Fruit fly (Drosophila melanogaster) whole organism, embryonic: ENCODE results near the gene sit.
A peak's percentile ranks its signal among the peaks of the same experiment; 100 is the strongest.

Experiments used
- Blimp-1 ChIP-seq: fragments of 200-800 bp; sonication (Bioruptor generic); optimal IDR thresholded peaks from 3 replicates; lab custom pipeline; 2018; ENCODE audit warnings: missing biosample characterization, missing genetic modification characterization, mild to moderate bottlenecking, moderate library complexity, missing genetic modification reagents
- CG11085 ChIP-seq: fragments of 200-800 bp; sonication (Bioruptor generic); IDR thresholded peaks from 2 replicates; pipeline ENCODE4 v1.3.6; 2022; ENCODE audit warnings: missing biosample characterization, missing genetic modification characterization
- CG11398 ChIP-seq: fragments of 200-800 bp; sonication (Bioruptor generic); optimal IDR thresholded peaks from 2 replicates; lab custom pipeline; 2016; ENCODE audit warnings: missing biosample characterization, missing genetic modification characterization
- CG13894 ChIP-seq: fragments of 200-800 bp; sonication (Bioruptor generic); optimal IDR thresholded peaks from 3 replicates; lab custom pipeline; 2018; ENCODE audit warnings: missing biosample characterization, mild to moderate bottlenecking, missing genetic modification characterization, moderate library complexity
- CG15011 ChIP-seq: fragments of 200-800 bp; sonication (Bioruptor generic); optimal IDR thresholded peaks from 3 replicates; lab custom pipeline; 2018; ENCODE audit warnings: missing biosample characterization, mild to moderate bottlenecking, missing genetic modification characterization
- CG1529 ChIP-seq: fragments of 200-800 bp; sonication (Bioruptor generic); optimal IDR thresholded peaks from 3 replicates; lab custom pipeline; 2018; ENCODE audit warnings: missing biosample characterization, missing genetic modification characterization
- CG1602 ChIP-seq: fragments of 200-800 bp; sonication (Bioruptor generic); optimal IDR thresholded peaks from 3 replicates; lab custom pipeline; 2016; ENCODE audit warnings: missing biosample characterization, missing genetic modification characterization
- CG31388 ChIP-seq: fragments of 200-800 bp; sonication (Bioruptor generic); optimal IDR thresholded peaks from 2 replicates; lab custom pipeline; 2016; ENCODE audit warnings: missing biosample characterization, missing genetic modification characterization
- CG4707 ChIP-seq: fragments of 200-800 bp; sonication (Bioruptor generic); optimal IDR thresholded peaks from 2 replicates; lab custom pipeline; 2018; ENCODE audit warnings: missing biosample characterization, mild to moderate bottlenecking, missing genetic modification characterization, moderate library complexity
- CG6175 ChIP-seq: fragments of 200-800 bp; sonication (Bioruptor generic); IDR thresholded peaks from 3 replicates; pipeline ENCODE4 v1.3.6; 2022; ENCODE audit warnings: missing biosample characterization, missing genetic modification characterization
- CG7745 ChIP-seq: fragments of 200-800 bp; sonication (Bioruptor generic); optimal IDR thresholded peaks from 2 replicates; lab custom pipeline; 2018; ENCODE audit warnings: missing biosample characterization, mild to moderate bottlenecking, missing genetic modification characterization, moderate library complexity
- CG8281 ChIP-seq: fragments of 200-800 bp; sonication (Bioruptor generic); optimal IDR thresholded peaks from 2 replicates; lab custom pipeline; 2018; ENCODE audit warnings: missing biosample characterization, mild to moderate bottlenecking, missing genetic modification characterization, moderate library complexity
- CG8359 ChIP-seq: fragments of 200-800 bp; sonication (Bioruptor generic); optimal IDR thresholded peaks from 2 replicates; lab custom pipeline; 2017; ENCODE audit warnings: missing biosample characterization, mild to moderate bottlenecking, missing genetic modification characterization, borderline replicate concordance
- CG8388 ChIP-seq: fragments of 200-800 bp; sonication (Bioruptor generic); optimal IDR thresholded peaks from 2 replicates; lab custom pipeline; 2019; ENCODE audit warnings: missing biosample characterization, mild to moderate bottlenecking, missing genetic modification characterization, moderate library complexity
- CG9727 ChIP-seq: fragments of 200-800 bp; sonication (Bioruptor generic); optimal IDR thresholded peaks from 3 replicates; lab custom pipeline; 2017; ENCODE audit warnings: missing biosample characterization, mild to moderate bottlenecking, missing genetic modification characterization
- Dref ChIP-seq: fragments of 200-800 bp; sonication (Bioruptor generic); IDR thresholded peaks from 2 replicates; pipeline ENCODE4 v1.3.6; 2022; ENCODE audit warnings: missing biosample characterization, missing genetic modification characterization
- HLH54F ChIP-seq: fragments of 200-800 bp; sonication (Bioruptor generic); optimal IDR thresholded peaks from 3 replicates; lab custom pipeline; 2016; ENCODE audit warnings: missing biosample characterization, missing genetic modification characterization
- Hr3 ChIP-seq: fragments of 200-800 bp; sonication (Bioruptor generic); optimal IDR thresholded peaks from 3 replicates; lab custom pipeline; 2016; ENCODE audit warnings: missing biosample characterization, missing genetic modification characterization
- Lhr ChIP-seq: fragments of 200-800 bp; sonication (Bioruptor generic); optimal IDR thresholded peaks from 3 replicates; lab custom pipeline; 2017; ENCODE audit warnings: mild to moderate bottlenecking, missing biosample characterization, missing genetic modification reagents, missing genetic modification characterization
- Mad ChIP-seq: fragments of 200-800 bp; sonication (Bioruptor generic); optimal IDR thresholded peaks from 2 replicates; lab custom pipeline; 2016; ENCODE audit warnings: missing biosample characterization, missing genetic modification characterization
- Ptx1 ChIP-seq: fragments of 200-800 bp; sonication (Bioruptor generic); IDR thresholded peaks from 2 replicates; pipeline ENCODE4 v1.3.6; 2022; ENCODE audit warnings: missing biosample characterization, missing genetic modification characterization
- Ravus ChIP-seq: fragments of 200-800 bp; sonication (Bioruptor generic); IDR thresholded peaks from 2 replicates; pipeline ENCODE4 v1.3.6; 2022; ENCODE audit warnings: missing biosample characterization, missing genetic modification characterization
- Scr ChIP-seq: fragments of 200-800 bp; sonication (Bioruptor generic); IDR thresholded peaks from 2 replicates; pipeline ENCODE4 v1.3.6; 2022; ENCODE audit warnings: missing biosample characterization, missing genetic modification characterization; ENCODE audit not compliant: partially characterized antibody
- Side ChIP-seq: fragments of 200-800 bp; sonication (Bioruptor generic); optimal IDR thresholded peaks from 2 replicates; lab custom pipeline; 2016; ENCODE audit warnings: missing biosample characterization, missing genetic modification characterization
- Vsx1 ChIP-seq: fragments of 200-800 bp; sonication (Bioruptor generic); optimal IDR thresholded peaks from 2 replicates; lab custom pipeline; 2017; ENCODE audit warnings: missing biosample characterization, mild to moderate bottlenecking, missing genetic modification characterization, missing genetic modification reagents
- abd-A ChIP-seq: fragments of 200-800 bp; sonication (Bioruptor generic); optimal IDR thresholded peaks from 3 replicates; lab custom pipeline; 2019; ENCODE audit warnings: missing biosample characterization, mild to moderate bottlenecking, missing genetic modification characterization, moderate library complexity
- az2 ChIP-seq: fragments of 200-800 bp; sonication (Bioruptor generic); optimal IDR thresholded peaks from 3 replicates; lab custom pipeline; 2016; ENCODE audit warnings: missing biosample characterization, missing genetic modification characterization
- bab2 ChIP-seq: fragments of 200-800 bp; sonication (Bioruptor generic); optimal IDR thresholded peaks from 2 replicates; lab custom pipeline; 2016; ENCODE audit warnings: missing biosample characterization, missing genetic modification characterization
- bsh ChIP-seq, 2 experiments: fragments of 200-800 bp; sonication (Bioruptor generic); optimal IDR thresholded peaks; 2 replicates each; lab custom pipeline; 2017 to 2018; ENCODE audit warnings: mild to moderate bottlenecking in 2 of 2, missing biosample characterization in 2 of 2, missing genetic modification characterization in 2 of 2, moderate library complexity in 1 of 2
- crol ChIP-seq: fragments of 200-800 bp; sonication (Bioruptor generic); IDR thresholded peaks from 2 replicates; pipeline ENCODE4 v1.3.6; 2022; ENCODE audit warnings: missing biosample characterization, missing genetic modification characterization
- cwo ChIP-seq: fragments of 200-800 bp; sonication (Bioruptor generic); optimal IDR thresholded peaks from 3 replicates; lab custom pipeline; 2017; ENCODE audit warnings: missing biosample characterization, missing genetic modification characterization, mild to moderate bottlenecking, moderate library complexity, missing genetic modification reagents
- fd3F ChIP-seq: fragments of 200-800 bp; sonication (Bioruptor generic); optimal IDR thresholded peaks from 2 replicates; lab custom pipeline; 2018; ENCODE audit warnings: missing biosample characterization, mild to moderate bottlenecking, missing genetic modification characterization, moderate library complexity
- gro ChIP-seq: fragments of 200-800 bp; sonication (Bioruptor generic); optimal IDR thresholded peaks from 2 replicates; lab custom pipeline; 2016; ENCODE audit warnings: missing biosample characterization, missing genetic modification characterization
- gsb-n ChIP-seq: fragments of 200-800 bp; sonication (Bioruptor generic); optimal IDR thresholded peaks from 3 replicates; lab custom pipeline; 2018; ENCODE audit warnings: missing biosample characterization, mild to moderate bottlenecking, missing genetic modification characterization
- gt ChIP-seq: fragments of 200-800 bp; sonication (Bioruptor generic); IDR thresholded peaks from 2 replicates; pipeline ENCODE4 v1.3.6; 2022; ENCODE audit warnings: missing biosample characterization, missing genetic modification characterization
- h ChIP-seq: fragments of >200 bp; optimal IDR thresholded peaks from 2 replicates; lab custom pipeline; 2017
- inv ChIP-seq: fragments of 200-800 bp; sonication (Bioruptor generic); IDR thresholded peaks from 2 replicates; pipeline ENCODE4 v1.3.6; 2022; ENCODE audit warnings: missing biosample characterization, missing genetic modification characterization; ENCODE audit not compliant: partially characterized antibody
- klu ChIP-seq: fragments of 200-800 bp; sonication (Bioruptor generic); IDR thresholded peaks from 2 replicates; pipeline ENCODE4 v1.3.6; 2022; ENCODE audit warnings: missing biosample characterization, missing genetic modification characterization
- maf-S ChIP-seq: fragments of 200-800 bp; sonication (Bioruptor generic); optimal IDR thresholded peaks from 2 replicates; lab custom pipeline; 2016; ENCODE audit warnings: missing biosample characterization, missing genetic modification characterization
- otp ChIP-seq: fragments of 200-800 bp; sonication (Bioruptor generic); IDR thresholded peaks from 3 replicates; pipeline ENCODE4, ENCODE4 v1.3.6; 2022; ENCODE audit warnings: missing biosample characterization, missing genetic modification characterization
- pan ChIP-seq, 4 experiments: fragments of >200 bp in 3 of 4; fragments of 200-800 bp in 1 of 4; sonication (Bioruptor generic) in 1 of 4; optimal IDR thresholded peaks in 3 of 4; IDR thresholded peaks in 1 of 4; 2 replicates each; pipeline versions ENCODE4 v1.3.6 to Lab custom; 2017 to 2022; ENCODE audit warnings: missing biosample characterization in 2 of 4, missing genetic modification characterization in 2 of 4, mixed read lengths in 1 of 4
- scrt ChIP-seq: fragments of 200-800 bp; sonication (Bioruptor generic); optimal IDR thresholded peaks from 2 replicates; lab custom pipeline; 2018; ENCODE audit warnings: missing biosample characterization, mild to moderate bottlenecking, missing genetic modification characterization, moderate library complexity
- sisA ChIP-seq: fragments of 200-800 bp; sonication (Bioruptor generic); IDR thresholded peaks from 2 replicates; pipeline ENCODE4 v1.3.6; 2022; ENCODE audit warnings: missing biosample characterization, missing genetic modification characterization
- stc ChIP-seq: fragments of 200-800 bp; sonication (Bioruptor generic); IDR thresholded peaks from 2 replicates; pipeline ENCODE4 v1.3.6; 2022; ENCODE audit warnings: missing biosample characterization, missing genetic modification characterization
- tgo ChIP-seq: fragments of 200-800 bp; sonication (Bioruptor generic); IDR thresholded peaks from 3 replicates; pipeline ENCODE4 v1.3.6; 2022; ENCODE audit warnings: missing biosample characterization, missing genetic modification characterization
- twi ChIP-seq: fragments of 200-800 bp; optimal IDR thresholded peaks from 2 replicates; lab custom pipeline; 2019; ENCODE audit warnings: missing biosample characterization, mild to moderate bottlenecking, missing genetic modification characterization, moderate library complexity
- unpg ChIP-seq: fragments of 200-800 bp; sonication (Bioruptor generic); optimal IDR thresholded peaks from 3 replicates; lab custom pipeline; 2018; ENCODE audit warnings: missing biosample characterization, mild to moderate bottlenecking, missing genetic modification characterization, moderate library complexity
- vfl ChIP-seq: fragments of 200-800 bp; sonication (Bioruptor generic); optimal IDR thresholded peaks from 2 replicates; lab custom pipeline; 2016; ENCODE audit warnings: missing biosample characterization, missing genetic modification characterization

Gene sit

dm6 chr3R:22536504-22537423, 25.6 kb downstream of the sit start (continued):
- TF ChIP-seq Blimp-1 (GFP tag; lab: Kevin White, UChicago) (peak; percentile 36), crol (GFP tag; lab: Robert Waterston, UW) (no peak), CG6175 (GFP tag; lab: Robert Waterston, UW) (no peak), CG1602 (GFP tag; lab: Kevin White, UChicago) (no peak), maf-S (GFP tag; lab: Kevin White, UChicago) (no peak), Ravus (no peak), pan (optimal IDR thresholded peaks at IDR 0.05; lab: Kevin White, UChicago) (no peak), pan (GFP tag; optimal IDR thresholded peaks at IDR 0.05 in 1 of 2, IDR thresholded peaks at IDR 0.05 in 1 of 2) (peak in 1 of 2 experiments; percentile 70), gsb-n (tag; lab: Kevin White, UChicago) (no peak), az2 (GFP tag; lab: Kevin White, UChicago) (peak; percentile 29), bab2 (GFP tag; lab: Kevin White, UChicago) (peak; percentile 33), Hr3 (GFP tag; lab: Kevin White, UChicago) (no peak), CG15011 (GFP tag; lab: Kevin White, UChicago) (no peak), vfl (no peak), otp (peak; percentile 32; the same call in 1 of the 3 replicates), Ptx1 (GFP tag; lab: Robert Waterston, UW) (peak; percentile 66), CG9727 (GFP tag; lab: Kevin White, UChicago) (peak; percentile 24), scrt (no peak), CG31388 (GFP tag; lab: Kevin White, UChicago) (no peak), CG13894 (tag; lab: Kevin White, UChicago) (no peak), gt (GFP tag; lab: Robert Waterston, UW) (no peak), fd3F (GFP tag; lab: Kevin White, UChicago) (no peak), sisA (GFP tag; lab: Robert Waterston, UW) (peak; percentile 37; the same call in 1 of the 2 replicates), Scr (no peak), CG8359 (no peak), gro (no peak), CG8281 (tag; lab: Kevin White, UChicago) (no peak), tgo (GFP tag; lab: Robert Waterston, UW) (peak; percentile 35; the same call in 1 of the 3 replicates), Dref (GFP tag; lab: Robert Waterston, UW) (no peak), CG11085 (GFP tag; lab: Robert Waterston, UW) (no peak), klu (GFP tag; lab: Robert Waterston, UW) (no peak), CG11398 (GFP tag; lab: Kevin White, UChicago) (no peak), abd-A (tag; lab: Kevin White, UChicago) (peak; percentile 17), Lhr (GFP tag; lab: Kevin White, UChicago) (no peak), inv (GFP tag; lab: Robert Waterston, UW) (no peak), CG7745 (tag; lab: Kevin White, UChicago) (no peak), stc (GFP tag; lab: Robert Waterston, UW) (peak; percentile 73), HLH54F (GFP tag; lab: Kevin White, UChicago) (no peak), h (lab: Kevin White, UChicago) (no peak), CG1529 (GFP tag; lab: Kevin White, UChicago) (no peak), bsh (GFP tag; optimal IDR thresholded peaks at IDR 0.05; lab: Kevin White, UChicago) (peak in 1 of 2 experiments; percentile 39), twi (tag; lab: Kevin White, UChicago) (no peak), CG8388 (GFP tag; lab: Kevin White, UChicago) (peak; percentile 28), CG4707 (no peak), Vsx1 (no peak), Side (no peak), Mad (GFP tag; lab: Kevin White, UChicago) (no peak), unpg (GFP tag; lab: Kevin White, UChicago) (peak; percentile 72), cwo (no peak)
